Fruit fly (Drosophila melanogaster): ENCODE data around the gene Setd3.

DNA sequence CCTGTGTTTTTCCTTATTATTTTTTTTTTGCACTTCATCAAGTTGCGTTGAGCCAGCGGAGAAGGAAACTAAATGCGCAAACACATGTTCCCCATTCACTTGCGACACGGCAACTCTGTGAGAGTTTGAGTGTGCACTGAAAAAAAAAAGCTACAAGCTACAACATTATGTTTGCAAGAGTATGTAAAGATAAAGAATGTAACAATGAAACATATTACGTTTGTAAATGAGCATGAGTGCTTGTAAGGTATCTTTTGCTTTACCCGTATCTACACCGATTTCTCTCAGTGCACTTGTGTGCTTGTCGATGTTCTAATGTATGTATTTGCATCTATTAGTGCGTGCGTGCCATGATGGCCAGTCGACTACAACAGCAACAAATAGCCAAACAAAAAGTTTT, 56.3 kb downstream of the Setd3 start:
- TF ChIP-seq CG13204 (GFP tag; optimal IDR thresholded peaks at IDR 0.05) (no peak), CG34367 (tag; optimal IDR thresholded peaks at IDR 0.05) (no peak), Pif1B (GFP tag; optimal IDR thresholded peaks at IDR 0.05) (no peak), Pif1A (GFP tag; optimal IDR thresholded peaks at IDR 0.05) (no peak), EcR (GFP tag; optimal IDR thresholded peaks at IDR 0.05) (no peak), CG9948 (tag; optimal IDR thresholded peaks at IDR 0.05) (no peak), CG10348 (GFP tag; IDR thresholded peaks at IDR 0.05) (no peak), CG15710 (tag; optimal IDR thresholded peaks at IDR 0.05) (no peak)

All from whole organism, pupa.